Worm (Caenorhabditis elegans) whole organism, L2 larva: Measurements from ENCODE around the gene Y71H2AL.2.

Experiments used
- C34F6.9 ChIP-seq: fragments of 150-350 bp; optimal IDR thresholded peaks from 2 replicates; lab custom pipeline; 2014; ENCODE audit warnings: missing biosample characterization, missing genetic modification characterization
- F13H6.1 ChIP-seq: sonication (generic microtip); optimal IDR thresholded peaks from 2 replicates; lab custom pipeline; 2016; ENCODE audit warnings: missing genetic modification characterization, missing compliant biosample characterization
- R02D3.7 ChIP-seq: fragments of 150-350 bp; optimal IDR thresholded peaks from 2 replicates; lab custom pipeline; 2014; ENCODE audit warnings: missing biosample characterization, missing genetic modification characterization
- ZK546.5 ChIP-seq: sonication (generic microtip); optimal IDR thresholded peaks from 2 replicates; lab custom pipeline; 2017; ENCODE audit warnings: missing biosample characterization, missing genetic modification characterization
- alr-1 ChIP-seq: fragments of 150-350 bp; optimal IDR thresholded peaks from 2 replicates; lab custom pipeline; 2014; ENCODE audit warnings: missing biosample characterization, missing genetic modification characterization
- aly-2 ChIP-seq: fragments of 150-350 bp; optimal IDR thresholded peaks from 2 replicates; lab custom pipeline; 2014; ENCODE audit warnings: missing biosample characterization, missing genetic modification characterization
- ama-1 ChIP-seq: fragments of 150-350 bp; optimal IDR thresholded peaks from 2 replicates; lab custom pipeline; 2018; ENCODE audit warnings: inconsistent platforms
- ceh-16 ChIP-seq: fragments of 150-350 bp; optimal IDR thresholded peaks from 2 replicates; lab custom pipeline; 2014; ENCODE audit warnings: missing biosample characterization, missing genetic modification characterization
- egl-27 ChIP-seq: sonication (generic microtip); optimal IDR thresholded peaks from 3 replicates; lab custom pipeline; 2017; ENCODE audit warnings: missing biosample characterization, missing genetic modification reagents, missing genetic modification characterization
- elt-1 ChIP-seq: fragments of 150-350 bp; optimal IDR thresholded peaks from 2 replicates; lab custom pipeline; 2014; ENCODE audit warnings: missing biosample characterization, missing genetic modification characterization
- elt-3 ChIP-seq: sonication (generic microtip); optimal IDR thresholded peaks from 2 replicates; lab custom pipeline; 2017; ENCODE audit warnings: missing biosample characterization, missing genetic modification characterization
- fos-1 ChIP-seq: fragments of 150-350 bp; optimal IDR thresholded peaks from 2 replicates; lab custom pipeline; 2014; ENCODE audit warnings: missing biosample characterization, missing genetic modification characterization
- gmeb-1 ChIP-seq: fragments of 150-350 bp; optimal IDR thresholded peaks from 2 replicates; lab custom pipeline; 2014; ENCODE audit warnings: missing biosample characterization, missing genetic modification characterization
- lin-11 ChIP-seq: fragments of 150-350 bp; sonication (generic microtip); optimal IDR thresholded peaks from 2 replicates; lab custom pipeline; 2014; ENCODE audit warnings: missing biosample characterization, missing genetic modification characterization, inconsistent platforms, mixed read lengths
- lin-13 ChIP-seq: fragments of 150-350 bp; optimal IDR thresholded peaks from 2 replicates; lab custom pipeline; 2014; ENCODE audit warnings: missing biosample characterization, missing genetic modification reagents, missing genetic modification characterization
- mab-5 ChIP-seq: fragments of 150-350 bp; optimal IDR thresholded peaks from 2 replicates; lab custom pipeline; 2014; ENCODE audit warnings: missing biosample characterization, missing genetic modification characterization
- mdl-1 ChIP-seq, 2 experiments: fragments of 150-350 bp in 1 of 2; sonication (generic microtip) in 1 of 2; optimal IDR thresholded peaks; 2 replicates each; lab custom pipeline; 2017; ENCODE audit warnings: missing biosample characterization in 2 of 2, missing genetic modification characterization in 2 of 2
- nhr-10 ChIP-seq: sonication (generic microtip); optimal IDR thresholded peaks from 2 replicates; lab custom pipeline; 2017; ENCODE audit warnings: missing biosample characterization, missing genetic modification characterization
- nhr-11 ChIP-seq: fragments of 150-350 bp; optimal IDR thresholded peaks from 2 replicates; lab custom pipeline; 2014; ENCODE audit warnings: missing biosample characterization, missing genetic modification characterization
- nhr-12 ChIP-seq: fragments of 150-350 bp; optimal IDR thresholded peaks from 2 replicates; lab custom pipeline; 2014; ENCODE audit warnings: missing biosample characterization, missing genetic modification characterization
- nhr-129 ChIP-seq: fragments of 150-350 bp; optimal IDR thresholded peaks from 2 replicates; lab custom pipeline; 2014; ENCODE audit warnings: missing biosample characterization, missing genetic modification characterization
- nhr-21 ChIP-seq: fragments of 150-350 bp; optimal IDR thresholded peaks from 2 replicates; lab custom pipeline; 2014; ENCODE audit warnings: missing biosample characterization, missing genetic modification characterization
- nhr-237 ChIP-seq: fragments of 150-350 bp; optimal IDR thresholded peaks from 2 replicates; lab custom pipeline; 2014; ENCODE audit warnings: missing biosample characterization, missing genetic modification characterization
- nhr-25 ChIP-seq: fragments of 150-350 bp; sonication (generic microtip); optimal IDR thresholded peaks from 3 replicates; lab custom pipeline; 2014; ENCODE audit warnings: missing biosample characterization, missing genetic modification characterization
- nhr-6 ChIP-seq: fragments of 150-350 bp; optimal IDR thresholded peaks from 2 replicates; lab custom pipeline; 2014; ENCODE audit warnings: missing biosample characterization, missing genetic modification characterization
- nhr-77 ChIP-seq: fragments of 150-350 bp; optimal IDR thresholded peaks from 2 replicates; lab custom pipeline; 2014; ENCODE audit warnings: missing biosample characterization, missing genetic modification characterization
- peb-1 ChIP-seq: fragments of 150-350 bp; optimal IDR thresholded peaks from 2 replicates; lab custom pipeline; 2014; ENCODE audit warnings: missing biosample characterization, missing genetic modification characterization
- skn-1 ChIP-seq: sonication (generic microtip); optimal IDR thresholded peaks from 2 replicates; lab custom pipeline; 2017; ENCODE audit warnings: missing biosample characterization, missing genetic modification characterization
- sma-3 ChIP-seq: sonication (generic microtip); optimal IDR thresholded peaks from 2 replicates; lab custom pipeline; 2016; ENCODE audit warnings: missing genetic modification reagents, missing genetic modification characterization, missing compliant biosample characterization
- sma-9 ChIP-seq, 2 experiments: fragments of 150-350 bp in 1 of 2; sonication (generic microtip) in 1 of 2; optimal IDR thresholded peaks; 2 replicates each; lab custom pipeline; 2014 to 2016; ENCODE audit warnings: missing genetic modification characterization in 2 of 2, mild to moderate bottlenecking in 1 of 2, missing biosample characterization in 1 of 2, missing compliant biosample characterization in 1 of 2, missing genetic modification reagents in 1 of 2, moderate library complexity in 1 of 2
- snpc-4 ChIP-seq: fragments of 150-350 bp; optimal IDR thresholded peaks from 2 replicates; lab custom pipeline; 2014; ENCODE audit warnings: missing biosample characterization, missing genetic modification characterization
- unc-55 ChIP-seq: fragments of 150-350 bp; sonication (generic microtip); optimal IDR thresholded peaks from 3 replicates; lab custom pipeline; 2014; ENCODE audit warnings: missing biosample characterization, missing genetic modification reagents, missing genetic modification characterization
- unc-62 ChIP-seq: fragments of 150-350 bp; optimal IDR thresholded peaks from 2 replicates; lab custom pipeline; 2014; ENCODE audit warnings: missing biosample characterization, missing genetic modification reagents, missing genetic modification characterization
- ztf-1 ChIP-seq: fragments of 200-800 bp; sonication (Bioruptor generic); conservative IDR thresholded peaks from 2 replicates; pipeline ENCODE4 v1.3.6; 2022; ENCODE audit warnings: missing genetic modification characterization, missing compliant biosample characterization
- ztf-11 ChIP-seq: sonication (generic microtip); optimal IDR thresholded peaks from 2 replicates; lab custom pipeline; 2017; ENCODE audit warnings: missing biosample characterization, missing genetic modification characterization
- ztf-4 ChIP-seq: fragments of 150-350 bp; optimal IDR thresholded peaks from 2 replicates; lab custom pipeline; 2014; ENCODE audit warnings: missing biosample characterization, missing genetic modification characterization

The Y71H2AL.2 gene

ce11 chrIII:2676097-2676496 lies 10.1 kb upstream of the Y71H2AL.2 start:
- peak; percentile 12 for TF ChIP-seq gmeb-1
- TF ChIP-seq fos-1 (tag; lab: Kevin White, UChicago), result peak; percentile 94
- TF ChIP-seq ama-1 (lab: Kevin White, UChicago), result no peak

- no peak for TF ChIP-seq ZK546.5 (tag; lab: Kevin White, UChicago)
- TF ChIP-seq elt-3 (tag; lab: Kevin White, UChicago), result no peak
- TF ChIP-seq R02D3.7 (tag; lab: Kevin White, UChicago), result no peak
- TF ChIP-seq egl-27 (tag; lab: Kevin White, UChicago), result no peak
- no peak for TF ChIP-seq nhr-12 (tag; lab: Kevin White, UChicago)
- no peak for TF ChIP-seq nhr-237 (tag; lab: Kevin White, UChicago)
- no peak for TF ChIP-seq ztf-11 (tag; lab: Kevin White, UChicago)
- no peak for TF ChIP-seq F13H6.1
- TF ChIP-seq sma-9 (GFP tag; optimal IDR thresholded peaks at IDR 0.05; lab: Kevin White, UChicago), result no peak
- no peak for TF ChIP-seq sma-9 (tag; optimal IDR thresholded peaks at IDR 0.05; lab: Kevin White, UChicago)
- no peak for TF ChIP-seq lin-11 (tag; lab: Kevin White, UChicago)
- TF ChIP-seq nhr-10 (tag; lab: Kevin White, UChicago), result no peak
- no peak for TF ChIP-seq nhr-11 (tag; lab: Kevin White, UChicago)
- TF ChIP-seq mab-5 (tag; lab: Kevin White, UChicago), result no peak
- TF ChIP-seq snpc-4, result no peak
- TF ChIP-seq nhr-21, result no peak
- no peak for TF ChIP-seq ztf-4
- TF ChIP-seq alr-1, result no peak
- TF ChIP-seq peb-1 (tag; lab: Kevin White, UChicago), result no peak
- TF ChIP-seq unc-55, result no peak
- TF ChIP-seq mdl-1 (tag; optimal IDR thresholded peaks at IDR 0.05; lab: Kevin White, UChicago), result no peak
These were observed 8.1 kb upstream of the Y71H2AL.2 start for ce11 chrIII:2678017-2678416.

DNA sequence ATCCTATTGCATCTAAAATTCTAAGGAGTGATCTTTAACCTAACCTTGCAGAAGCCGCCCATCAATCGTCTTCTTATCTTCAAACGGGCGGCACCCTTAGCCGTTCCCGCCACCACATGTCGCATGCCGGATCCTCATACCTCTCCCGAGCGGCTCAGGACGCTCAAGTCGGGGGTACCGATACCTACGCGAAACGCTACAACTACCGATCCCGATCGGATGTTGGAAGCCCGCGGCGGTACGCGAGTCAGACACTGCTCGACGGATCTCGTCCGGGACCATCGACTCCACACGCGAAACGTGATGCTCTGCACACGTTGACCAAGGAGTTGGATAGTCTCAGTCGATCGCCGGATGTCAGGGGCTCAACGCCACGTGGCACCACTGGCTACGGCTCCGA lies 6.8 kb upstream of the Y71H2AL.2 start:
- TF ChIP-seq lin-11 (tag; lab: Kevin White, UChicago), result no peak
- TF ChIP-seq nhr-11 (tag; lab: Kevin White, UChicago), result no peak
- no peak for TF ChIP-seq aly-2 (tag; lab: Kevin White, UChicago)
- TF ChIP-seq ztf-1, result no peak
- TF ChIP-seq mdl-1 (tag; optimal IDR thresholded peaks at IDR 0.05; lab: Kevin White, UChicago), result no peak
- TF ChIP-seq fos-1 (tag; lab: Kevin White, UChicago), result no peak
- TF ChIP-seq nhr-25 (tag; lab: Kevin White, UChicago), result no peak
- TF ChIP-seq alr-1, result no peak
- TF ChIP-seq F13H6.1, result no peak
- TF ChIP-seq ama-1 (lab: Kevin White, UChicago), result no peak

ce11 chrIII:2681559-2681958 lies 4.6 kb upstream of the Y71H2AL.2 start:
- TF ChIP-seq elt-1, result no peak
- TF ChIP-seq mab-5 (tag; lab: Kevin White, UChicago), result no peak
- no peak for TF ChIP-seq nhr-10 (tag; lab: Kevin White, UChicago)
- TF ChIP-seq nhr-77 (tag; lab: Kevin White, UChicago), result no peak
- TF ChIP-seq ceh-16, result no peak
- TF ChIP-seq snpc-4, result no peak
- no peak for TF ChIP-seq nhr-12 (tag; lab: Kevin White, UChicago)
- TF ChIP-seq aly-2 (tag; lab: Kevin White, UChicago), result no peak

DNA sequence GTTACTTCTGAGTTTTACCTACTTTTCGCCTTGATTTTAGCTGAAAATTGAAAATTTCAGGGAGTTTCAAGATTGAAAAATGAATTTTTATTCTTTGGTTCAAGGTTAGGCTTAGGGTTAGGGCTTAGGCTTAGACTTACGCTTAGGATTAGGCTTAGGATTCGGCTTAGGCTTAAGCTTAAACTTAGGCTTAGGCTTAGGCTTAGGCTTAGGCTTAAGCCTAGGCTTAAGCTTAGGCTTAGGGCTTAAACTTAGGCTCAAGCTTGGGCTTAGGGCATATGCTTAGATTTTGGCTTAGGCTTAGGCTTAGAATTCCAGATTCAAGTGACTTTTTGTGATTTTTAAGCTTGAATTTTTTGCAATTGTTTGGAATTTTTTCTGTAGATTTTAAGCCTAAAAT lies 2.8 kb upstream of the Y71H2AL.2 start:
- TF ChIP-seq elt-1 (no peak), skn-1 (tag; lab: Kevin White, UChicago) (no peak), R02D3.7 (tag; lab: Kevin White, UChicago) (no peak), egl-27 (tag; lab: Kevin White, UChicago) (no peak), alr-1 (no peak), lin-13 (GFP tag; lab: Kevin White, UChicago) (no peak), unc-62 (GFP tag; lab: Kevin White, UChicago) (no peak), nhr-6 (tag; lab: Kevin White, UChicago) (no peak), nhr-129 (tag; lab: Kevin White, UChicago) (no peak), lin-11 (tag; lab: Kevin White, UChicago) (no peak), sma-3 (GFP tag; lab: Kevin White, UChicago) (no peak), C34F6.9 (tag; lab: Kevin White, UChicago) (no peak), peb-1 (tag; lab: Kevin White, UChicago) (no peak), snpc-4 (no peak), ama-1 (lab: Kevin White, UChicago) (no peak), ztf-11 (tag; lab: Kevin White, UChicago) (no peak), unc-55 (no peak), ztf-4 (no peak), gmeb-1 (no peak)
